Worm (Caenorhabditis elegans) whole organism, late embryonic: ENCODE data around the gene slc-5A12.

Source experiments
- ahr-1 ChIP-seq: sonication (generic microtip); optimal IDR thresholded peaks from 2 replicates; lab custom pipeline; 2016; ENCODE audit warnings: missing genetic modification characterization, missing compliant biosample characterization
- ceh-34 ChIP-seq: sonication (generic microtip); optimal IDR thresholded peaks from 2 replicates; lab custom pipeline; 2016; ENCODE audit warnings: mild to moderate bottlenecking, missing genetic modification characterization, missing compliant biosample characterization
- unc-86 ChIP-seq: sonication (generic microtip); optimal IDR thresholded peaks from 2 replicates; lab custom pipeline; 2016; ENCODE audit warnings: missing genetic modification characterization, missing compliant biosample characterization

DNA sequence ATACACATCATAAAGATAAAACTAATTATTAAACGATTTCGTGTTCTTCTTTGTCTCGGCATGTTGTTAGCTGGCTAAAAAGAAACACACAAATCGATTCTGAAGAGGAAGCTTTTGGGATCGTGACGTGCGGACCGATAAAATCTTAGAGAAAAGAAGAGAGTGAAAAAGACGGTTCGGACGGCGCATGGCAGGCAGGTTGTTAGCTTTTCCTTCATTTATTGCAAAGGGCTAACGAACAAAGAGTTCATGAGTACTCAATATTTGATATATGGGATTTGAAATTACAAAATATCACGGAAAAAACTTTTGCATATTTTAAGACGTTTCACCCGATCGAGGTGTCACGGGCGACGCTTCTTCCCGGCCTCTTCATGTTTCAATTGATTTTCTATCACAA is 8.4 kb downstream of the slc-5A12 start, which contains the start of gene ZK829.3:
- no peak for TF ChIP-seq ahr-1
- TF ChIP-seq unc-86, result no peak
- TF ChIP-seq ceh-34 (tag; lab: Kevin White, UChicago), result no peak
